Fruit fly (Drosophila melanogaster): ENCODE results near the gene CG14985.

CG14985 gene

dm6 chr3L:3965102-3965501 lies 38.2 kb upstream of the CG14985 start (continued):
- TF ChIP-seq sqz (GFP tag; optimal IDR thresholded peaks at IDR 0.05) (peak; percentile 72), sc (optimal IDR thresholded peaks at IDR 0.05) (no peak), sc (GFP tag; optimal IDR thresholded peaks at IDR 0.05) (no peak), crol (GFP tag; IDR thresholded peaks at IDR 0.05) (no peak), grau (tag; optimal IDR thresholded peaks at IDR 0.05) (no peak), Hr51 (GFP tag; optimal IDR thresholded peaks at IDR 0.05) (no peak), kah (GFP tag; optimal IDR thresholded peaks at IDR 0.05) (peak; percentile 18), Bgb (GFP tag; IDR thresholded peaks at IDR 0.05; ENCODE audit: partially characterized antibody) (no peak), Meics (GFP tag; optimal IDR thresholded peaks at IDR 0.05) (no peak), Trl (optimal IDR thresholded peaks at IDR 0.05) (peak in 1 of 2 experiments; percentile 15), Trl (GFP tag; optimal IDR thresholded peaks at IDR 0.05) (no peak), CG10366 (GFP tag; IDR thresholded peaks at IDR 0.05) (no peak), Doc3 (GFP tag; IDR thresholded peaks at IDR 0.05; ENCODE audit: partially characterized antibody) (no peak), CrebB (tag; optimal IDR thresholded peaks at IDR 0.05) (no peak), Lim3 (GFP tag; IDR thresholded peaks at IDR 0.05) (no peak), slbo (GFP tag; IDR thresholded peaks at IDR 0.05) (no peak), CG10209 (GFP tag; optimal IDR thresholded peaks at IDR 0.05) (no peak), zf30C (GFP tag; optimal IDR thresholded peaks at IDR 0.05) (no peak), CG11723 (GFP tag; optimal IDR thresholded peaks at IDR 0.05) (no peak), Hey (tag; optimal IDR thresholded peaks at IDR 0.05) (no peak), Xrp1 (GFP tag; IDR thresholded peaks at IDR 0.05) (no peak), CG11504 (tag; optimal IDR thresholded peaks at IDR 0.05) (no peak), CG1233 (GFP tag; optimal IDR thresholded peaks at IDR 0.05) (no peak), CG4424 (GFP tag; optimal IDR thresholded peaks at IDR 0.05) (no peak), CG43689 (GFP tag; IDR thresholded peaks at IDR 0.05) (no peak), ewg (GFP tag; optimal IDR thresholded peaks at IDR 0.05) (peak; percentile 80), caup (GFP tag; optimal IDR thresholded peaks at IDR 0.05; ENCODE audit: severe bottlenecking) (no peak), nerfin-1 (tag; optimal IDR thresholded peaks at IDR 0.05) (peak; percentile 6), CG12155 (GFP tag; optimal IDR thresholded peaks at IDR 0.05) (peak; percentile 31), tgo (GFP tag; IDR thresholded peaks at IDR 0.05) (no peak), CG2712 (tag; optimal IDR thresholded peaks at IDR 0.05) (no peak), Pdp1 (GFP tag; optimal IDR thresholded peaks at IDR 0.05) (peak in 1 of 2 experiments; percentile 90), ind (GFP tag; optimal IDR thresholded peaks at IDR 0.05) (no peak), CG13894 (tag; optimal IDR thresholded peaks at IDR 0.05) (peak; percentile 15), CG9437 (GFP tag; optimal IDR thresholded peaks at IDR 0.05) (no peak), scrt (GFP tag; optimal IDR thresholded peaks at IDR 0.05) (peak; percentile 100), CG10462 (GFP tag; optimal IDR thresholded peaks at IDR 0.05) (no peak), gem (tag; optimal IDR thresholded peaks at IDR 0.05) (no peak), H2.0 (GFP tag; IDR thresholded peaks at IDR 0.05) (no peak), HHEX (GFP tag; optimal IDR thresholded peaks at IDR 0.05) (no peak), CG15514 (GFP tag; optimal IDR thresholded peaks at IDR 0.05) (no peak), sob (GFP tag; IDR thresholded peaks at IDR 0.05) (no peak), CG15073 (GFP tag; optimal IDR thresholded peaks at IDR 0.05) (no peak), Camta (GFP tag; optimal IDR thresholded peaks at IDR 0.05) (no peak), Sry-δ (GFP tag; optimal IDR thresholded peaks at IDR 0.05) (no peak), dpn (GFP tag; optimal IDR thresholded peaks at IDR 0.05) (no peak), CG6689 (GFP tag; IDR thresholded peaks at IDR 0.05) (no peak), sisA (GFP tag; IDR thresholded peaks at IDR 0.05) (no peak), CG1792 (GFP tag; optimal IDR thresholded peaks at IDR 0.05) (no peak), CG30431 (GFP tag; optimal IDR thresholded peaks at IDR 0.05) (no peak), ac (GFP tag; optimal IDR thresholded peaks at IDR 0.05) (no peak), CG17568 (GFP tag; optimal IDR thresholded peaks at IDR 0.05) (no peak)

Measured in whole organism, embryonic.